Fruit fly (Drosophila melanogaster) whole organism, embryonic: ENCODE results near the gene CG10512.

Experiments used
- B-H1 ChIP-seq: fragments of 200-800 bp; sonication (Bioruptor generic); IDR thresholded peaks from 3 replicates; pipeline ENCODE4 v1.3.6; 2022; ENCODE audit warnings: missing biosample characterization, missing genetic modification characterization
- CG10565 ChIP-seq: fragments of 200-800 bp; sonication (Bioruptor generic); optimal IDR thresholded peaks from 3 replicates; lab custom pipeline; 2016; ENCODE audit warnings: missing biosample characterization, mild to moderate bottlenecking, missing genetic modification characterization
- CG11560 ChIP-seq: fragments of 200-800 bp; sonication (Bioruptor generic); IDR thresholded peaks from 3 replicates; pipeline ENCODE4 v1.3.6; 2022; ENCODE audit warnings: missing biosample characterization, missing genetic modification characterization
- CG1602 ChIP-seq: fragments of 200-800 bp; sonication (Bioruptor generic); optimal IDR thresholded peaks from 3 replicates; lab custom pipeline; 2016; ENCODE audit warnings: missing biosample characterization, missing genetic modification characterization
- CG1603 ChIP-seq: fragments of 200-800 bp; sonication (Bioruptor generic); optimal IDR thresholded peaks from 2 replicates; lab custom pipeline; 2019; ENCODE audit warnings: missing biosample characterization, mild to moderate bottlenecking, missing genetic modification characterization, moderate library complexity
- CG16779 ChIP-seq: fragments of 200-800 bp; sonication (Bioruptor generic); IDR thresholded peaks from 2 replicates; pipeline ENCODE4 v1.3.6; 2022; ENCODE audit warnings: missing biosample characterization, missing genetic modification characterization
- CG17802 ChIP-seq: fragments of 200-800 bp; sonication (Bioruptor generic); optimal IDR thresholded peaks from 2 replicates; lab custom pipeline; 2018; ENCODE audit warnings: missing biosample characterization, mild to moderate bottlenecking, missing genetic modification characterization, moderate library complexity
- CG17912 ChIP-seq: fragments of 200-800 bp; sonication (Bioruptor generic); optimal IDR thresholded peaks from 2 replicates; lab custom pipeline; 2018; ENCODE audit warnings: missing biosample characterization, mild to moderate bottlenecking, missing genetic modification characterization
- CG2199 ChIP-seq: fragments of 200-800 bp; sonication (Bioruptor generic); IDR thresholded peaks from 3 replicates; pipeline ENCODE4 v1.3.6; 2022; ENCODE audit warnings: missing biosample characterization, missing genetic modification characterization
- CG2875 ChIP-seq: fragments of 200-800 bp; sonication (Bioruptor generic); optimal IDR thresholded peaks from 2 replicates; lab custom pipeline; 2017; ENCODE audit warnings: missing biosample characterization, mild to moderate bottlenecking, missing genetic modification characterization, missing genetic modification reagents
- CG31224 ChIP-seq: fragments of 200-800 bp; sonication (Bioruptor generic); IDR thresholded peaks from 2 replicates; pipeline ENCODE4 v1.3.6; 2022; ENCODE audit warnings: missing biosample characterization, missing genetic modification characterization
- CG34224 ChIP-seq: fragments of 200-800 bp; sonication (Bioruptor generic); IDR thresholded peaks from 3 replicates; pipeline ENCODE4 v1.3.6; 2022; ENCODE audit warnings: missing biosample characterization, missing genetic modification characterization; ENCODE audit not compliant: partially characterized antibody
- CG34376 ChIP-seq: fragments of 200-800 bp; sonication (Bioruptor generic); optimal IDR thresholded peaks from 2 replicates; lab custom pipeline; 2018; ENCODE audit warnings: missing biosample characterization, mild to moderate bottlenecking, missing genetic modification characterization
- CG34422 ChIP-seq: fragments of 200-800 bp; sonication (Bioruptor generic); IDR thresholded peaks from 3 replicates; pipeline ENCODE4 v1.3.6; 2022; ENCODE audit warnings: missing biosample characterization, missing genetic modification characterization
- CG4360 ChIP-seq: fragments of 200-800 bp; sonication (Bioruptor generic); IDR thresholded peaks from 2 replicates; pipeline ENCODE4 v1.3.6; 2022; ENCODE audit warnings: missing biosample characterization, missing genetic modification characterization
- CG6254 ChIP-seq: fragments of 200-800 bp; sonication (Bioruptor generic); optimal IDR thresholded peaks from 3 replicates; lab custom pipeline; 2017; ENCODE audit warnings: mild to moderate bottlenecking, missing biosample characterization, missing genetic modification reagents, missing genetic modification characterization
- CG7928 ChIP-seq: fragments of 200-800 bp; sonication (Bioruptor generic); optimal IDR thresholded peaks from 2 replicates; lab custom pipeline; 2017; ENCODE audit warnings: missing biosample characterization, mild to moderate bottlenecking, missing genetic modification characterization
- CG9727 ChIP-seq: fragments of 200-800 bp; sonication (Bioruptor generic); optimal IDR thresholded peaks from 3 replicates; lab custom pipeline; 2017; ENCODE audit warnings: missing biosample characterization, mild to moderate bottlenecking, missing genetic modification characterization
- CrebB ChIP-seq: fragments of 200-800 bp; sonication (Bioruptor generic); optimal IDR thresholded peaks from 3 replicates; lab custom pipeline; 2018; ENCODE audit warnings: missing biosample characterization, mild to moderate bottlenecking, missing genetic modification characterization
- ERR ChIP-seq: fragments of 200-800 bp; sonication (Bioruptor generic); optimal IDR thresholded peaks from 2 replicates; lab custom pipeline; 2016; ENCODE audit warnings: missing biosample characterization, missing genetic modification characterization
- Fer1 ChIP-seq: fragments of 200-800 bp; sonication (Bioruptor generic); optimal IDR thresholded peaks from 2 replicates; lab custom pipeline; 2017; ENCODE audit warnings: missing biosample characterization, mild to moderate bottlenecking, missing genetic modification characterization
- Fer2 ChIP-seq: fragments of 200-800 bp; sonication (Bioruptor generic); optimal IDR thresholded peaks from 2 replicates; lab custom pipeline; 2018; ENCODE audit warnings: missing biosample characterization, mild to moderate bottlenecking, missing genetic modification characterization, moderate library complexity
- Med ChIP-seq: fragments of 200-800 bp; sonication (Bioruptor generic); peaks from one replicate; lab custom pipeline; 2016; ENCODE audit warnings: missing biosample characterization, missing genetic modification characterization, mild to moderate bottlenecking, inconsistent platforms, moderate library complexity
- Neu2 ChIP-seq: fragments of 200-800 bp; sonication (Bioruptor generic); optimal IDR thresholded peaks from 3 replicates; lab custom pipeline; 2016; ENCODE audit warnings: missing biosample characterization, missing genetic modification characterization, borderline replicate concordance
- Nf-YA ChIP-seq: fragments of 200-800 bp; sonication (Bioruptor generic); IDR thresholded peaks from 2 replicates; pipeline ENCODE4 v1.3.6; 2022; ENCODE audit warnings: missing biosample characterization, missing genetic modification characterization
- Pdp1 ChIP-seq, 2 experiments: fragments of 200-800 bp; sonication (Bioruptor generic); optimal IDR thresholded peaks; 3 replicates each; lab custom pipeline; 2016; ENCODE audit warnings: missing biosample characterization in 2 of 2, missing genetic modification characterization in 2 of 2, mild to moderate bottlenecking in 1 of 2, moderate library complexity in 1 of 2
- Rx ChIP-seq: fragments of 200-800 bp; sonication (Bioruptor generic); IDR thresholded peaks from 2 replicates; pipeline ENCODE4 v1.3.6; 2022; ENCODE audit warnings: missing biosample characterization, missing genetic modification characterization
- Scr ChIP-seq: fragments of 200-800 bp; sonication (Bioruptor generic); IDR thresholded peaks from 2 replicates; pipeline ENCODE4 v1.3.6; 2022; ENCODE audit warnings: missing biosample characterization, missing genetic modification characterization; ENCODE audit not compliant: partially characterized antibody
- Sox100B ChIP-seq: fragments of 200-800 bp; sonication (Bioruptor generic); optimal IDR thresholded peaks from 3 replicates; lab custom pipeline; 2018; ENCODE audit warnings: missing biosample characterization, mild to moderate bottlenecking, missing genetic modification characterization
- Sry-β ChIP-seq: fragments of 200-800 bp; sonication (Bioruptor generic); optimal IDR thresholded peaks from 2 replicates; lab custom pipeline; 2018; ENCODE audit warnings: missing biosample characterization, mild to moderate bottlenecking, missing genetic modification characterization, moderate library complexity
- ac ChIP-seq: fragments of 200-800 bp; sonication (Bioruptor generic); optimal IDR thresholded peaks from 3 replicates; lab custom pipeline; 2017; ENCODE audit warnings: missing biosample characterization, mild to moderate bottlenecking, missing genetic modification characterization
- bab2 ChIP-seq: fragments of 200-800 bp; sonication (Bioruptor generic); optimal IDR thresholded peaks from 2 replicates; lab custom pipeline; 2016; ENCODE audit warnings: missing biosample characterization, missing genetic modification characterization
- btn ChIP-seq: fragments of 200-800 bp; sonication (Bioruptor generic); optimal IDR thresholded peaks from 2 replicates; lab custom pipeline; 2016; ENCODE audit warnings: missing biosample characterization, missing genetic modification characterization
- crp ChIP-seq, 2 experiments: fragments of 200-800 bp; sonication (Bioruptor generic); optimal IDR thresholded peaks; 2 replicates in 1 of 2; 3 replicates in 1 of 2; lab custom pipeline; 2017; ENCODE audit warnings: missing biosample characterization in 2 of 2, missing genetic modification characterization in 2 of 2, mild to moderate bottlenecking in 1 of 2, moderate library complexity in 1 of 2
- fd102C ChIP-seq: fragments of 200-800 bp; sonication (Bioruptor generic); optimal IDR thresholded peaks from 2 replicates; lab custom pipeline; 2018; ENCODE audit warnings: missing biosample characterization, mild to moderate bottlenecking, missing genetic modification characterization, moderate library complexity
- gcm2 ChIP-seq: fragments of 200-800 bp; sonication (Bioruptor generic); optimal IDR thresholded peaks from 2 replicates; lab custom pipeline; 2016; ENCODE audit warnings: missing biosample characterization, missing genetic modification characterization
- gro ChIP-seq: fragments of 200-800 bp; sonication (Bioruptor generic); optimal IDR thresholded peaks from 2 replicates; lab custom pipeline; 2016; ENCODE audit warnings: missing biosample characterization, missing genetic modification characterization
- hkb ChIP-seq, 2 experiments: fragments of 200-800 bp in 1 of 2; fragments of >200 bp in 1 of 2; sonication (Bioruptor generic) in 1 of 2; IDR thresholded peaks in 1 of 2; optimal IDR thresholded peaks in 1 of 2; 2 replicates each; pipeline versions ENCODE4 v1.3.6 to Lab custom; 2017 to 2022; ENCODE audit warnings: missing biosample characterization in 1 of 2, missing genetic modification characterization in 1 of 2
- lab ChIP-seq: fragments of 200-800 bp; sonication (Bioruptor generic); optimal IDR thresholded peaks from 3 replicates; lab custom pipeline; 2017; ENCODE audit warnings: missing biosample characterization, missing genetic modification characterization, mild to moderate bottlenecking, moderate library complexity, missing genetic modification reagents
- mam ChIP-seq: fragments of 200-800 bp; sonication (Bioruptor generic); optimal IDR thresholded peaks from 3 replicates; lab custom pipeline; 2016; ENCODE audit warnings: missing biosample characterization, missing genetic modification characterization
- odd ChIP-seq: fragments of 200-800 bp; sonication (Bioruptor generic); optimal IDR thresholded peaks from 2 replicates; lab custom pipeline; 2017; ENCODE audit warnings: missing biosample characterization, mild to moderate bottlenecking, missing genetic modification characterization
- pfk ChIP-seq: fragments of 200-800 bp; sonication (Bioruptor generic); optimal IDR thresholded peaks from 2 replicates; lab custom pipeline; 2018; ENCODE audit warnings: missing biosample characterization, mild to moderate bottlenecking, missing genetic modification characterization, moderate library complexity
- pzg ChIP-seq: fragments of 200-800 bp; sonication (Bioruptor generic); optimal IDR thresholded peaks from 3 replicates; lab custom pipeline; 2018; ENCODE audit warnings: missing biosample characterization, mild to moderate bottlenecking, missing genetic modification characterization, moderate library complexity
- ranshi ChIP-seq: fragments of 200-800 bp; sonication (Bioruptor generic); IDR thresholded peaks from 2 replicates; pipeline ENCODE4 v1.3.6; 2022; ENCODE audit warnings: missing biosample characterization, missing genetic modification characterization
- sens-2 ChIP-seq: fragments of 200-800 bp; sonication (Bioruptor generic); IDR thresholded peaks from 2 replicates; pipeline ENCODE4 v1.3.6; 2022; ENCODE audit warnings: missing biosample characterization, missing genetic modification characterization
- vvl ChIP-seq: fragments of 200-800 bp; sonication (Bioruptor generic); IDR thresholded peaks from 2 replicates; pipeline ENCODE4 v1.3.6; 2022; ENCODE audit warnings: missing biosample characterization, missing genetic modification characterization

CG10512 gene

dm6 chr3L:21202029-21202776 is 517 bp upstream of the CG10512 start (continued):
- TF ChIP-seq CG1603 (peak; percentile 14), vvl (GFP tag; lab: Robert Waterston, UW) (no peak), CG10565 (no peak), hkb (optimal IDR thresholded peaks at IDR 0.05; lab: Kevin White, UChicago) (peak; percentile 26), hkb (GFP tag; IDR thresholded peaks at IDR 0.05; lab: Robert Waterston, UW) (no peak), B-H1 (GFP tag; lab: Robert Waterston, UW) (no peak), Med (GFP tag; lab: Kevin White, UChicago) (peak; percentile 16), fd102C (no peak), gcm2 (no peak), CG6254 (GFP tag; lab: Kevin White, UChicago) (peak; percentile 59), btn (GFP tag; lab: Kevin White, UChicago) (no peak), CG9727 (no peak), CG2199 (GFP tag; lab: Robert Waterston, UW) (peak; percentile 91), pzg (GFP tag; lab: Kevin White, UChicago) (peak; percentile 7), CG34376 (GFP tag; lab: Kevin White, UChicago) (peak; percentile 59), pfk (GFP tag; lab: Kevin White, UChicago) (no peak), CG11560 (tag; lab: Robert Waterston, UW) (no peak), CG16779 (no peak), Neu2 (GFP tag; lab: Kevin White, UChicago) (no peak), CG2875 (GFP tag; lab: Kevin White, UChicago) (no peak), Nf-YA (GFP tag; lab: Robert Waterston, UW) (no peak), CG7928 (GFP tag; lab: Kevin White, UChicago) (no peak), Fer1 (GFP tag; lab: Kevin White, UChicago) (no peak)

- TF ChIP-seq CG17802 (tag; lab: Kevin White, UChicago) (no peak), bab2 (GFP tag; lab: Kevin White, UChicago) (peak; percentile 59), CG31224 (GFP tag; lab: Robert Waterston, UW) (peak; percentile 55), mam (no peak), lab (peak; percentile 48), Rx (GFP tag; lab: Robert Waterston, UW) (no peak), CG17912 (GFP tag; lab: Kevin White, UChicago) (no peak), odd (GFP tag; lab: Kevin White, UChicago) (no peak), ac (GFP tag; lab: Kevin White, UChicago) (no peak), Pdp1 (GFP tag; optimal IDR thresholded peaks at IDR 0.05; lab: Kevin White, UChicago) (peak in 1 of 2 experiments; percentile 73), CG34422 (GFP tag; lab: Robert Waterston, UW) (no peak), CG34224 (no peak), Fer1 (GFP tag; lab: Kevin White, UChicago) (peak; percentile 51), gro (GFP tag; lab: Kevin White, UChicago) (peak; percentile 68), CrebB (tag; lab: Kevin White, UChicago) (peak; percentile 22), Sox100B (no peak), Fer2 (tag; lab: Kevin White, UChicago) (peak; percentile 17), CG1602 (GFP tag; lab: Kevin White, UChicago) (no peak), sens-2 (GFP tag; lab: Robert Waterston, UW) (no peak), Scr (no peak), ranshi (GFP tag; lab: Robert Waterston, UW) (no peak), ERR (peak; percentile 39), crp (GFP tag; optimal IDR thresholded peaks at IDR 0.05; lab: Kevin White, UChicago) (no peak), CG4360 (GFP tag; lab: Robert Waterston, UW) (no peak), Sry-β (no peak)
Observed at dm6 chr3L:21204581-21205495, 2.1 kb downstream of the CG10512 start.
